Worm (Caenorhabditis elegans) whole organism, L3 larva: ENCODE results near the gene srz-19.

Experiments used
- aly-2 ChIP-seq: fragments of 150-350 bp; optimal IDR thresholded peaks from 2 replicates; lab custom pipeline; 2014; ENCODE audit warnings: missing biosample characterization, missing genetic modification characterization
- ceh-82 ChIP-seq: fragments of 150-350 bp; optimal IDR thresholded peaks from 2 replicates; lab custom pipeline; 2014; ENCODE audit warnings: missing biosample characterization, missing genetic modification characterization
- daf-12 ChIP-seq: fragments of 150-350 bp; optimal IDR thresholded peaks from 2 replicates; lab custom pipeline; 2014; ENCODE audit warnings: missing biosample characterization, missing genetic modification reagents, missing genetic modification characterization
- egl-27 ChIP-seq: sonication (generic microtip); optimal IDR thresholded peaks from 4 replicates; lab custom pipeline; 2017; ENCODE audit warnings: missing biosample characterization, missing genetic modification reagents, missing genetic modification characterization
- fkh-10 ChIP-seq: sonication (generic microtip); optimal IDR thresholded peaks from 2 replicates; lab custom pipeline; 2017; ENCODE audit warnings: missing biosample characterization, missing genetic modification reagents, missing genetic modification characterization
- nhr-28 ChIP-seq: fragments of 150-350 bp; optimal IDR thresholded peaks from 2 replicates; lab custom pipeline; 2014; ENCODE audit warnings: missing biosample characterization, missing genetic modification characterization
- pha-4 ChIP-seq: fragments of 150-350 bp; optimal IDR thresholded peaks from 2 replicates; lab custom pipeline; 2014; ENCODE audit warnings: missing biosample characterization, missing genetic modification reagents, missing genetic modification characterization
- pqm-1 ChIP-seq: fragments of 150-350 bp; optimal IDR thresholded peaks from 2 replicates; lab custom pipeline; 2017; ENCODE audit warnings: missing biosample characterization, missing genetic modification characterization, inconsistent platforms
- snpc-4 ChIP-seq: fragments of 150-350 bp; optimal IDR thresholded peaks from 2 replicates; lab custom pipeline; 2014; ENCODE audit warnings: missing biosample characterization, missing genetic modification characterization
- unc-62 ChIP-seq: fragments of 150-350 bp; sonication (generic microtip); optimal IDR thresholded peaks from 4 replicates; lab custom pipeline; 2014; ENCODE audit warnings: missing biosample characterization, missing genetic modification reagents, missing genetic modification characterization

DNA sequence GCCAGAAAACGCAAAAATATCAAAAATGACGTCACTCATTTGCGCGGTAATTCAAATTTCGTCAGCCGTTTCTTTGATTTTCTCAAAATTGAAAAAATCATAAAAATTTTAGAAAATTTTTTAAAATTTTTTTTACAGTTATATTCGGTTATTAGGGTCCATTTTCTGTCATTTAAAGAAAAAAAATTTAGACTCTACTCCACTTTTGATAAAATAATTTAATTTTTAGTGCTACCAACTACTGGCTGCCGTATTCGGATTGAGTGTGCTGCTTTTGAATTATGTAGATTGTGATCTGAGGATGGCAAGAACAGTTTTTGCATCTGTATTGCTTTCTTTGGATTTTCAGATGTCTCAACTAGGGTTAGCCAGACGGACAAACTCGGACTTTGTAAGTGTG lies 43.0 kb downstream of the srz-19 start, which contains the start of gene Y46C8AM.1:
- TF ChIP-seq pha-4 (tag; lab: Kevin White, UChicago) = no peak
- no peak for TF ChIP-seq daf-12 (tag; lab: Kevin White, UChicago)
- TF ChIP-seq ceh-82 (tag; lab: Kevin White, UChicago) = no peak
- TF ChIP-seq unc-62 (GFP tag; lab: Kevin White, UChicago) = no peak
- no peak for TF ChIP-seq snpc-4
- TF ChIP-seq aly-2 = no peak
- TF ChIP-seq nhr-28 (tag; lab: Kevin White, UChicago) = no peak
- TF ChIP-seq fkh-10 = no peak
- no peak for TF ChIP-seq pqm-1 (tag; lab: Kevin White, UChicago)
- no peak for TF ChIP-seq egl-27 (tag; lab: Kevin White, UChicago)
